5 fruit fly cellular contexts compared by ENCODE assay signal in genomic region chr3L:21026917-21027517, dm6.
A peak's percentile ranks its signal among the peaks of the same experiment; 100 is the strongest.
TF ChIP-seq lines count a peak whose summit lies in the region.

Gene skd (minus strand): TSS chr3L:21027434.

- TF ChIP-seq CTCF in whole organism, embryonic (GFP tag; optimal IDR thresholded peaks at IDR 0.05; lab: Kevin White, UChicago), result no peak

TF ChIP-seq in whole organism, adult, 20 proteins besides CTCF, POLR2A, EP300 and RAD21:
- TF ChIP-seq CG1620 (GFP tag; optimal IDR thresholded peaks at IDR 0.05; lab: Kevin White, UChicago) (no peak), Crg-1 (GFP tag; optimal IDR thresholded peaks at IDR 0.05; lab: Kevin White, UChicago) (no peak), cic (GFP tag; optimal IDR thresholded peaks at IDR 0.05; lab: Kevin White, UChicago) (no peak), pad (GFP tag; optimal IDR thresholded peaks at IDR 0.05; lab: Kevin White, UChicago) (no peak), Mnt (GFP tag; optimal IDR thresholded peaks at IDR 0.05; lab: Kevin White, UChicago) (peak; percentile 6)

TF ChIP-seq in whole organism, embryonic, 481 proteins besides CTCF, POLR2A, EP300 and RAD21 (continues in another document):
- TF ChIP-seq sens (GFP tag; lab: Kevin White, UChicago) (peak; percentile 74), sens-2 (GFP tag; IDR thresholded peaks at IDR 0.05; lab: Robert Waterston, UW) (no peak), CHES-1-like (GFP tag; optimal IDR thresholded peaks at IDR 0.05; lab: Kevin White, UChicago) (no peak), CG8290 (GFP tag; optimal IDR thresholded peaks at IDR 0.05; lab: Kevin White, UChicago) (no peak), CG8290 (tag; optimal IDR thresholded peaks at IDR 0.05; lab: Kevin White, UChicago) (peak in 1 of 2 experiments; percentile 0), CG43689 (GFP tag; IDR thresholded peaks at IDR 0.05; lab: Robert Waterston, UW) (no peak), fu2 (GFP tag; optimal IDR thresholded peaks at IDR 0.05; lab: Kevin White, UChicago) (no peak), bowl (GFP tag; IDR thresholded peaks at IDR 0.05; lab: Robert Waterston, UW) (no peak), rib (GFP tag; IDR thresholded peaks at IDR 0.05; lab: Robert Waterston, UW) (peak; percentile 34; the same call in 1 of the 2 replicates), onecut (GFP tag; IDR thresholded peaks at IDR 0.05; lab: Robert Waterston, UW) (peak; percentile 77), CG1603 (tag; optimal IDR thresholded peaks at IDR 0.05; lab: Kevin White, UChicago) (peak; percentile 15), pzg (GFP tag; optimal IDR thresholded peaks at IDR 0.05; lab: Kevin White, UChicago) (peak; percentile 38), CG12659 (GFP tag; optimal IDR thresholded peaks at IDR 0.05; lab: Kevin White, UChicago) (peak; percentile 17), peb (GFP tag; IDR thresholded peaks at IDR 0.05; lab: Robert Waterston, UW) (no peak), bbx (GFP tag; IDR thresholded peaks at IDR 0.05; lab: Robert Waterston, UW; ENCODE audit: partially characterized antibody) (peak; percentile 42; the same call in 1 of the 2 replicates), PHDP (tag; optimal IDR thresholded peaks at IDR 0.05; lab: Kevin White, UChicago) (no peak), cg (GFP tag; optimal IDR thresholded peaks at IDR 0.05; lab: Kevin White, UChicago) (peak; percentile 70), Hand (GFP tag; optimal IDR thresholded peaks at IDR 0.05; lab: Kevin White, UChicago) (no peak), CG8478 (optimal IDR thresholded peaks at IDR 0.05; lab: Kevin White, UChicago) (peak; percentile 32), CG13123 (GFP tag; optimal IDR thresholded peaks at IDR 0.05; lab: Kevin White, UChicago) (no peak), ato (GFP tag; IDR thresholded peaks at IDR 0.05; lab: Robert Waterston, UW; ENCODE audit: partially characterized antibody) (0 out of 2 replicates have a peak, but pooled peaks have one; percentile 11)

TF ChIP-seq in whole organism, prepupa, 60 proteins besides CTCF, POLR2A, EP300 and RAD21:
- TF ChIP-seq CG11294 (GFP tag; IDR thresholded peaks at IDR 0.05; lab: Robert Waterston, UW) (no peak), CG1621 (tag; optimal IDR thresholded peaks at IDR 0.05; lab: Kevin White, UChicago) (no peak), Eip78C (GFP tag; lab: Kevin White, UChicago) (peak; percentile 76), CG4318 (GFP tag; optimal IDR thresholded peaks at IDR 0.05; lab: Kevin White, UChicago) (no peak), Blimp-1 (GFP tag; optimal IDR thresholded peaks at IDR 0.05; lab: Kevin White, UChicago) (no peak), CG11762 (GFP tag; optimal IDR thresholded peaks at IDR 0.05; lab: Kevin White, UChicago; ENCODE audit: insufficient read depth) (no peak), fd85E (GFP tag; optimal IDR thresholded peaks at IDR 0.05; lab: Kevin White, UChicago) (no peak), fkh (GFP tag; optimal IDR thresholded peaks at IDR 0.05; lab: Kevin White, UChicago) (peak; percentile 15), spab (GFP tag; optimal IDR thresholded peaks at IDR 0.05; lab: Kevin White, UChicago) (no peak), Hr38 (GFP tag; optimal IDR thresholded peaks at IDR 0.05; lab: Kevin White, UChicago) (no peak), esn (GFP tag; optimal IDR thresholded peaks at IDR 0.05; lab: Kevin White, UChicago) (no peak), Sox15 (GFP tag; optimal IDR thresholded peaks at IDR 0.05; lab: Kevin White, UChicago) (no peak), Eip75B (GFP tag; optimal IDR thresholded peaks at IDR 0.05; lab: Kevin White, UChicago) (no peak), Lpt (GFP tag; optimal IDR thresholded peaks at IDR 0.05; lab: Kevin White, UChicago) (no peak), CG10669 (GFP tag; optimal IDR thresholded peaks at IDR 0.05; lab: Kevin White, UChicago) (no peak), CG8119 (GFP tag; IDR thresholded peaks at IDR 0.05; lab: Robert Waterston, UW) (no peak), fd59A (GFP tag; optimal IDR thresholded peaks at IDR 0.05; lab: Kevin White, UChicago) (no peak)
TF ChIP-seq in whole organism, prepupa: peak in this region for 2.

TF ChIP-seq in whole organism, pupa, 21 proteins besides CTCF, POLR2A, EP300 and RAD21:
- no peak for TF ChIP-seq CG8159 (tag; optimal IDR thresholded peaks at IDR 0.05; lab: Kevin White, UChicago)
- TF ChIP-seq CG12605 (GFP tag; IDR thresholded peaks at IDR 0.05; lab: Robert Waterston, UW), result 0 out of 2 replicates have a peak, but pooled peaks have one; percentile 8
- no peak for TF ChIP-seq CG15710 (tag; optimal IDR thresholded peaks at IDR 0.05; lab: Kevin White, UChicago)
- peak; percentile 85 for TF ChIP-seq EcR (GFP tag; optimal IDR thresholded peaks at IDR 0.05; lab: Kevin White, UChicago)
TF ChIP-seq in whole organism, pupa: peak in this region for 2.

TF ChIP-seq in whole organism, wandering third instar larva, 38 proteins besides CTCF, POLR2A, EP300 and RAD21:
- TF ChIP-seq OdsH (GFP tag; optimal IDR thresholded peaks at IDR 0.05; lab: Kevin White, UChicago), result no peak
- no peak for TF ChIP-seq Dif (GFP tag; optimal IDR thresholded peaks at IDR 0.05; lab: Kevin White, UChicago; ENCODE audit: partially characterized antibody)
- no peak for TF ChIP-seq Jra (GFP tag; optimal IDR thresholded peaks at IDR 0.05; lab: Kevin White, UChicago)
- no peak for TF ChIP-seq Sp1 (GFP tag; optimal IDR thresholded peaks at IDR 0.05; lab: Kevin White, UChicago)
- no peak for TF ChIP-seq Hnf4 (GFP tag; optimal IDR thresholded peaks at IDR 0.05; lab: Kevin White, UChicago)
- no peak for TF ChIP-seq HLH106 (tag; optimal IDR thresholded peaks at IDR 0.05; lab: Kevin White, UChicago)
- peak; percentile 1 for TF ChIP-seq lola (GFP tag; optimal IDR thresholded peaks at IDR 0.05; lab: Kevin White, UChicago)
- no peak for TF ChIP-seq Vsx2 (GFP tag; optimal IDR thresholded peaks at IDR 0.05; lab: Kevin White, UChicago; ENCODE audit: partially characterized antibody)
- TF ChIP-seq psq (GFP tag; optimal IDR thresholded peaks at IDR 0.05; lab: Kevin White, UChicago), result peak; percentile 77
- TF ChIP-seq dmrt93B (GFP tag; optimal IDR thresholded peaks at IDR 0.05; lab: Kevin White, UChicago), result no peak
- TF ChIP-seq CG9705 (GFP tag; optimal IDR thresholded peaks at IDR 0.05; lab: Kevin White, UChicago), result no peak
- no peak for TF ChIP-seq ey (GFP tag; optimal IDR thresholded peaks at IDR 0.05; lab: Kevin White, UChicago)
- TF ChIP-seq Mio (GFP tag; optimal IDR thresholded peaks at IDR 0.05; lab: Kevin White, UChicago), result no peak
- no peak for TF ChIP-seq CG32264 (GFP tag; optimal IDR thresholded peaks at IDR 0.05; lab: Kevin White, UChicago)
- peak; percentile 8 for TF ChIP-seq br (GFP tag; optimal IDR thresholded peaks at IDR 0.05; lab: Kevin White, UChicago)
- peak; percentile 1 for TF ChIP-seq h (GFP tag; optimal IDR thresholded peaks at IDR 0.05; lab: Kevin White, UChicago)
- TF ChIP-seq Myc (optimal IDR thresholded peaks at IDR 0.05; lab: Kevin White, UChicago), result no peak
- TF ChIP-seq tai (GFP tag; optimal IDR thresholded peaks at IDR 0.05; lab: Kevin White, UChicago), result no peak
- TF ChIP-seq usp (GFP tag; optimal IDR thresholded peaks at IDR 0.05; lab: Kevin White, UChicago), result no peak
- TF ChIP-seq N (GFP tag; optimal IDR thresholded peaks at IDR 0.05; lab: Kevin White, UChicago), result no peak
- no peak for TF ChIP-seq GATAd (GFP tag; optimal IDR thresholded peaks at IDR 0.05; lab: Kevin White, UChicago)
- no peak for TF ChIP-seq foxo (GFP tag; optimal IDR thresholded peaks at IDR 0.05; lab: Kevin White, UChicago)
- TF ChIP-seq Abd-B (GFP tag; optimal IDR thresholded peaks at IDR 0.05; lab: Kevin White, UChicago), result peak; percentile 5
- no peak for TF ChIP-seq Hr78 (GFP tag; optimal IDR thresholded peaks at IDR 0.05; lab: Kevin White, UChicago)
- no peak for TF ChIP-seq pan (optimal IDR thresholded peaks at IDR 0.05; lab: Kevin White, UChicago)
